Worm (Caenorhabditis elegans): ENCODE results near the gene C35B1.9.

DNA sequence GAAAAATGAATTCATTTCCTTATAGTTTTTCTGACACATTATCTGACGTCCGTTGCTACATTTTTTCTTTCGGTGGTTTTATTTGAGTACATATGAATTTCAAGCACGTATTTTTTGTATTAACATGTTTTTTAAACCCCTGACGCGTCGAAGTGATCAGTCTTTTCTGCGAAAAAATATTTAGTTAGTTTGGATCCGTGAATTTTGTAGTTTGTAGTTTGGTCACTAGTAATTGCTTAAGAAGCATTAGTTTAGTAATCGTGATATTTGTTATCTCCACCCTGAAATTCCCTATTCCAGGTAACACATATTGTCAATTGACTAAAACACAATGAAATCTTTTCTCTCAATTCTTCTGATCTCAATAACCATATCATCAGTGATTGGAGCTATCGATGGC is 28.0 kb upstream of the C35B1.9 start, which contains the start of gene C35B1.7:
- TF ChIP-seq him-1 (tag; optimal IDR thresholded peaks at IDR 0.05) (no peak), dao-5 (tag; optimal IDR thresholded peaks at IDR 0.05) (no peak)
